Worm (Caenorhabditis elegans) whole organism, late embryonic: ENCODE measurements around the gene nhr-27.
A peak's percentile ranks its signal among the peaks of the same experiment; 100 is the strongest.

Experiments used
- C08G9.2 ChIP-seq: sonication (generic microtip); optimal IDR thresholded peaks from 2 replicates; lab custom pipeline; 2016; ENCODE audit warnings: mild to moderate bottlenecking, missing genetic modification characterization, moderate library complexity, missing compliant biosample characterization
- C38D4.7 ChIP-seq: fragments of 200-800 bp; sonication (Bioruptor generic); optimal IDR thresholded peaks from 2 replicates; lab custom pipeline; 2018; ENCODE audit warnings: mild to moderate bottlenecking, missing genetic modification characterization, moderate library complexity, missing compliant biosample characterization
- F13H6.1 ChIP-seq: sonication (generic microtip); optimal IDR thresholded peaks from 2 replicates; lab custom pipeline; 2016; ENCODE audit warnings: missing genetic modification characterization, missing compliant biosample characterization
- T23F11.4 ChIP-seq: fragments of 200-800 bp; sonication (Bioruptor generic); optimal IDR thresholded peaks from 2 replicates; lab custom pipeline; 2018; ENCODE audit warnings: mild to moderate bottlenecking, missing genetic modification characterization, missing compliant biosample characterization
- Y22D7AL.16 ChIP-seq: sonication (generic microtip); optimal IDR thresholded peaks from 2 replicates; lab custom pipeline; 2016; ENCODE audit warnings: missing genetic modification characterization, missing compliant biosample characterization
- ama-1 ChIP-seq: fragments of 150-350 bp; optimal IDR thresholded peaks from 2 replicates; lab custom pipeline; 2014
- ceh-14 ChIP-seq: sonication (generic microtip); optimal IDR thresholded peaks from 2 replicates; lab custom pipeline; 2016; ENCODE audit warnings: missing genotype, missing genetic modification characterization, missing compliant biosample characterization
- ceh-18 ChIP-seq: sonication (generic microtip); optimal IDR thresholded peaks from 2 replicates; lab custom pipeline; 2016; ENCODE audit warnings: missing genetic modification characterization, missing compliant biosample characterization
- ceh-22 ChIP-seq: sonication (generic microtip); optimal IDR thresholded peaks from 2 replicates; lab custom pipeline; 2017; ENCODE audit warnings: missing biosample characterization, missing genetic modification characterization
- ceh-31 ChIP-seq: sonication (generic microtip); optimal IDR thresholded peaks from 2 replicates; lab custom pipeline; 2016; ENCODE audit warnings: missing genetic modification characterization, missing compliant biosample characterization
- ceh-48 ChIP-seq: sonication (generic microtip); optimal IDR thresholded peaks from 2 replicates; lab custom pipeline; 2016; ENCODE audit warnings: missing genetic modification characterization, inconsistent platforms, missing compliant biosample characterization
- ceh-6 ChIP-seq: fragments of 200-800 bp; sonication (Bioruptor generic); optimal IDR thresholded peaks from 2 replicates; lab custom pipeline; 2018; ENCODE audit warnings: mild to moderate bottlenecking, missing genetic modification characterization, missing compliant biosample characterization
- dmd-4 ChIP-seq: sonication (generic microtip); optimal IDR thresholded peaks from 2 replicates; lab custom pipeline; 2016; ENCODE audit warnings: borderline replicate concordance, missing genetic modification characterization, missing compliant biosample characterization
- ets-4 ChIP-seq: sonication (generic microtip); optimal IDR thresholded peaks from 2 replicates; lab custom pipeline; 2016; ENCODE audit warnings: missing genetic modification characterization, missing compliant biosample characterization
- eyg-1 ChIP-seq: sonication (generic microtip); optimal IDR thresholded peaks from 2 replicates; lab custom pipeline; 2016; ENCODE audit warnings: missing genotype, missing genetic modification characterization, missing compliant biosample characterization
- fkh-6 ChIP-seq: sonication (generic microtip); optimal IDR thresholded peaks from 2 replicates; lab custom pipeline; 2016; ENCODE audit warnings: missing genetic modification characterization, missing compliant biosample characterization
- hlh-15 ChIP-seq: sonication (generic microtip); optimal IDR thresholded peaks from 2 replicates; lab custom pipeline; 2016; ENCODE audit warnings: missing genetic modification characterization, missing compliant biosample characterization
- madf-2 ChIP-seq: sonication (generic microtip); optimal IDR thresholded peaks from 2 replicates; lab custom pipeline; 2017; ENCODE audit warnings: missing genetic modification characterization, missing compliant biosample characterization
- nhr-11 ChIP-seq: fragments of 150-350 bp; optimal IDR thresholded peaks from 2 replicates; lab custom pipeline; 2014; ENCODE audit warnings: missing biosample characterization, missing genetic modification characterization
- odd-2 ChIP-seq: sonication (generic microtip); optimal IDR thresholded peaks from 2 replicates; lab custom pipeline; 2017; ENCODE audit warnings: antibody characterized with exemption, mild to moderate bottlenecking, missing genetic modification characterization, missing compliant biosample characterization
- pag-3 ChIP-seq: sonication (generic microtip); optimal IDR thresholded peaks from 2 replicates; lab custom pipeline; 2016; ENCODE audit warnings: missing compliant biosample characterization, missing genetic modification characterization, borderline replicate concordance
- pat-9 ChIP-seq: fragments of 200-800 bp; sonication (Bioruptor generic); optimal IDR thresholded peaks from 2 replicates; lab custom pipeline; 2018; ENCODE audit warnings: mild to moderate bottlenecking, missing genetic modification characterization, moderate library complexity, missing compliant biosample characterization
- pax-1 ChIP-seq: fragments of 150-350 bp; optimal IDR thresholded peaks from 2 replicates; lab custom pipeline; 2014; ENCODE audit warnings: missing biosample characterization, missing genetic modification characterization
- pha-2 ChIP-seq: sonication (generic microtip); optimal IDR thresholded peaks from 2 replicates; lab custom pipeline; 2017; ENCODE audit warnings: mild to moderate bottlenecking, missing genetic modification characterization, missing compliant biosample characterization
- pqm-1 ChIP-seq: sonication (generic microtip); optimal IDR thresholded peaks from 2 replicates; lab custom pipeline; 2016; ENCODE audit warnings: missing genetic modification characterization, missing compliant biosample characterization
- ref-2 ChIP-seq: sonication (generic microtip); optimal IDR thresholded peaks from 2 replicates; lab custom pipeline; 2016; ENCODE audit warnings: missing genetic modification characterization, missing compliant biosample characterization
- rnt-1 ChIP-seq: sonication (generic microtip); optimal IDR thresholded peaks from 2 replicates; lab custom pipeline; 2016; ENCODE audit warnings: missing genetic modification characterization, missing compliant biosample characterization
- sox-4 ChIP-seq: sonication (generic microtip); optimal IDR thresholded peaks from 2 replicates; lab custom pipeline; 2017; ENCODE audit warnings: mild to moderate bottlenecking, missing genetic modification characterization, inconsistent platforms, missing compliant biosample characterization
- syd-9 ChIP-seq: sonication (generic microtip); optimal IDR thresholded peaks from 2 replicates; lab custom pipeline; 2016; ENCODE audit warnings: mild to moderate bottlenecking, missing genetic modification characterization, moderate library complexity, missing compliant biosample characterization
- tbx-2 ChIP-seq: sonication (generic microtip); optimal IDR thresholded peaks from 2 replicates; lab custom pipeline; 2016; ENCODE audit warnings: missing genetic modification characterization, missing compliant biosample characterization
- ttx-3 ChIP-seq: sonication (generic microtip); optimal IDR thresholded peaks from 2 replicates; lab custom pipeline; 2016; ENCODE audit warnings: missing genetic modification reagents, missing genetic modification characterization, missing compliant biosample characterization
- unc-42 ChIP-seq: sonication (generic microtip); optimal IDR thresholded peaks from 2 replicates; lab custom pipeline; 2016; ENCODE audit warnings: missing genotype, missing genetic modification characterization, missing compliant biosample characterization

Gene nhr-27

DNA sequence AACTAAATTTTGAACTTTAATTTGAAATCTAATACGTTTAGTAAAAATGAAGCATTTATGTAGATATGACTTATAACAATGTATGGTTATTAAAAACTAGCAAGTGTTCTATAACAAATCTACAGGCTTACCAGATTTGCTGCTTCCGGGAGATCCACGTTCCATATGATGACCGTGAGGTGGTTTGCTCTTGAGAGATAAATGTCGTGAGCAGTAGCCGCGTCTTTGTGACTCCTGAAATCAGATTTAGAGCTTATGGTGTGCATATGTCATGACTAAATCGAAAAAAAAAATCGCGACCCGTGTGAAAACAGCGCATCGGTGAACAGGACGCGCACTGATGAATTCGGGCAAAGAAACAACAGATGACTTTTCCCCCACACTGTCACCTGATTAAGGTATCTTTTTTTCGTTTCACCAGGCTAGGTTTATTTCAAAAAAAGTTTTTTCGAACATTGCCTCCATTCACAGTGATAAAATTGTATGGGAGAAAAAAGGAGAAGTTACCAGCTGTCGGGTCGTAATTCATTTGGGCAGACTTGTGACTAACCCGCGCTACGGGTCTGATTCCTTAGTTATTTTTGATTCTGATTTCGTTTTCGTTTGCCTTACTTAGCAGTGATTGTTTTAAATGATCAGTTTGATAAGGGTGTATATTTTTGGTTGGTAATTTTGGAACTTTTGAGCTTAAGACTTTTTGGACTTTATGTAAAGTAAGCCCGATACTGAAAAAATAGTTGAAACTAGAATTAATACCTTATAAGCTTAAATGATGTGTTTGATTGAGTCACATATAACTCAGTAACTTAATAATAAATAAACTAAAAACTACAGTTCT, at the start of gene nhr-27:
Gene nhr-27 (minus strand): TSS at position 234 of the 838 bp plus-strand sequence.
- TF ChIP-seq ceh-48 (no peak), ceh-14 (tag; lab: Kevin White, UChicago) (no peak), F13H6.1 (tag; lab: Kevin White, UChicago) (no peak), eyg-1 (tag; lab: Kevin White, UChicago) (no peak), pqm-1 (tag; lab: Kevin White, UChicago) (no peak), ttx-3 (tag; lab: Kevin White, UChicago) (no peak), nhr-11 (tag; lab: Kevin White, UChicago) (no peak), unc-42 (tag; lab: Kevin White, UChicago) (no peak), T23F11.4 (GFP tag; lab: Kevin White, UChicago) (no peak), ref-2 (tag; lab: Kevin White, UChicago) (no peak), pag-3 (tag; lab: Kevin White, UChicago) (no peak), pha-2 (no peak), pax-1 (tag; lab: Kevin White, UChicago) (no peak), madf-2 (no peak), pat-9 (no peak), ceh-6 (GFP tag; lab: Kevin White, UChicago) (no peak), fkh-6 (tag; lab: Kevin White, UChicago) (no peak), ama-1 (no peak), hlh-15 (tag; lab: Kevin White, UChicago) (no peak)

DNA sequence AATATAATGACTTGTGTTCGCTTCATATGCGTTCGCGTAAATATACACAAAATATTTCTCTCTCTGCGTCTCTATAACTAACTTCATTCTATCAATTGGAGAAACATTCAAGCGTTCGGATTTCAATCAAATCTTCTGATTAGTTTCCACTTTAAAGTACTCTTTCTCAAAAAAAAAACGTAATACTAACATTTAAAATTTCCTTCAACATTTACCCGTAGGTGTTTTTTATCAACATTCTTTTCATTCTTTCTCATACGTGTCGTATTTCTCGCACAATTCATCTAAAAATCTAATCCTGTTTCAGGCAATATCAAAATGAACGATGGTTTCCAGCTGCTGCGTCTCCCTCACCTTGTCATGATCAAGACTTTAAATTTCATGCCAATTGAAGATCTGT, 49.6 kb upstream of the nhr-27 start, which contains the start of gene T14G8.2:
Gene T14G8.2 (plus strand): TSS at position 301 of the 400 bp plus-strand sequence.
- TF ChIP-seq rnt-1 (tag; lab: Kevin White, UChicago) = no peak
- TF ChIP-seq eyg-1 (tag; lab: Kevin White, UChicago) = no peak
- no peak for TF ChIP-seq odd-2
- no peak for TF ChIP-seq madf-2
- no peak for TF ChIP-seq unc-42 (tag; lab: Kevin White, UChicago)
- no peak for TF ChIP-seq syd-9 (tag; lab: Kevin White, UChicago)
- no peak for TF ChIP-seq pat-9
- TF ChIP-seq dmd-4 (tag; lab: Kevin White, UChicago) = no peak
- TF ChIP-seq pag-3 (tag; lab: Kevin White, UChicago) = no peak

DNA sequence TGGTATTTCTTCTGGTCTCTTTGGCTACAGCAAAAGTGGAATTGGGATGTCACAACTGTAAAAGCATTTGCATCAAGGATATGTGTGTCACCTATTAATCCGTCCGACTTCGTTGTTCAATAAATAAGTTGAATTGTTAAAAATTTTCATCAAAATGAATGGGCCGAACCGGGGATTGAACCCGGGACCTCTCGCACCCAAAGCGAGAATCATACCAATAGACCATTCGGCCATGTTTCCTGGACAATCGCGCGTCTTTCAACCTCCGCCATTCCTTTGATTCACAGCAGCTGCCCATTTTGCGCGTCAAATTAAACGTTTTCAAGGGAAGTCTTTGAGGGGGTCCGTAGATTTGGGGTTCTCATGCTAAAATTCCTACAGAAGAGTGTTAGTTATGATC, 46.6 kb upstream of the nhr-27 start:
- no peak for TF ChIP-seq C08G9.2 (tag; lab: Kevin White, UChicago)
- TF ChIP-seq ceh-18 = no peak
- TF ChIP-seq ama-1 = no peak
- TF ChIP-seq ets-4 (tag; lab: Kevin White, UChicago) = no peak
- TF ChIP-seq pax-1 (tag; lab: Kevin White, UChicago) = no peak
- no peak for TF ChIP-seq Y22D7AL.16 (tag; lab: Kevin White, UChicago)
- TF ChIP-seq, all 69 proteins: peak for 0

DNA sequence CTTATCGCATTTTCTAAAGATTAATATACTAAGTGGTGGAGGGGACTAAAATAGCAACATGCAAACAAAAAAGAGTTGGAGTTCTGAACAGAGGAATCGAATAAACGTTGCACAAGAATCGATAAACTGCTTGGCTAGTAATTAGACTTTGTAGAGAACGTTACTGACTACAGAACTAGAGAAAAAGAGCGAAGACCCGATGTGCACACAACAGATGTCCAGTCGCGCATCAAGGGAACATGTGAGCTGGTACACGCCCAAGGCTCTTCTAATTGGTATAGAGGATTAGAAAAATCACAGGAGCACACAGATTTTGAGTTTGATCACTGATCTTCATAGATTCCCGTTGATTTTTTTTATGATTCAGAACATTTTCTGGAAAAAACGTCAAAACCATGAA, 46.0 kb upstream of the nhr-27 start:
- TF ChIP-seq T23F11.4 (GFP tag; lab: Kevin White, UChicago) (no peak), ceh-48 (peak; percentile 5)

DNA sequence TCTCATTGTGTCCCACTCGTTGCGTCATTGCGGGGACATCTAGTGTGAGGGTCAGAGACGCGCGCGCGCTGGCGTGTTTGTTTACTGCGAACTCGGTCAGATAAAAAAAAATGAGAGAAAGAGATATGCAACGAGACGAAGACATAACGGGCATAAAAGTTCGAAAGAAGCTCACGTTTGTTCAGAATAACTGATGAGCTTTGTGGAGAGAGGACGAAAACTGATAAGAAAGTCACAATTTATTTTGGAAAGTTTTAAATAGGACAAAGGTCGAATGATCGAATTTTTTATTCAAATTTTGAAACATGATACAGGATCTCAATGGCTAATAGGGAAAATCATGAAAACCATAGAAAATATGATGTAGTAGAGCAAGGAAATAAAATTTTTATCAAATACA, 45.0 kb upstream of the nhr-27 start:
- TF ChIP-seq C38D4.7 (no peak), ceh-22 (tag; lab: Kevin White, UChicago) (no peak), ceh-31 (tag; lab: Kevin White, UChicago) (no peak), tbx-2 (tag; lab: Kevin White, UChicago) (peak; percentile 25), sox-4 (tag; lab: Kevin White, UChicago) (no peak)
